Worm (Caenorhabditis elegans) whole organism, L3 larva: ENCODE results near the gene lrpc-1.

Experiments
- ceh-82 ChIP-seq: fragments of 150-350 bp; optimal IDR thresholded peaks from 2 replicates; lab custom pipeline; 2014; ENCODE audit warnings: missing biosample characterization, missing genetic modification characterization
- egl-27 ChIP-seq: sonication (generic microtip); optimal IDR thresholded peaks from 4 replicates; lab custom pipeline; 2017; ENCODE audit warnings: missing biosample characterization, missing genetic modification reagents, missing genetic modification characterization
- fkh-10 ChIP-seq: sonication (generic microtip); optimal IDR thresholded peaks from 2 replicates; lab custom pipeline; 2017; ENCODE audit warnings: missing biosample characterization, missing genetic modification reagents, missing genetic modification characterization
- unc-62 ChIP-seq: fragments of 150-350 bp; sonication (generic microtip); optimal IDR thresholded peaks from 4 replicates; lab custom pipeline; 2014; ENCODE audit warnings: missing biosample characterization, missing genetic modification reagents, missing genetic modification characterization

DNA sequence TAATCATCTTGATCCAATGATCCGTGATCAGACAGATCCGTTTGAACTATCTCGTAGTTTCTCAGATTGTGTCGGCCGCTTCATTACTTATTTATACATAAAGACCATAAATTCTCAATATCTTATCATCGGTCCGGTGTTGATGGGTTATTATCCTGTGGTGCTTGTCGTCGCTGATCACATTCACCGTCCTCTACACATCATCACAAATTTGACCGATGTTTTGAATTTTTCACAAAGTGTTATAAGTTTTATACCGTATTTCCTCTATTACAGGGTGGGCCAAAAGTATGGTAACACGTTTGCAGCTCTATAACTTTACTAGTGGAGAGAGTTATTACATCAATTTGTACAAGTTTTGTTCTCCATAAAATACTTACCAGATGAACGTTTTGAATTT lies 25.1 kb downstream of the lrpc-1 start:
- TF ChIP-seq fkh-10 (GFP tag; lab: Kevin White, UChicago) (no peak), unc-62 (GFP tag; lab: Kevin White, UChicago) (no peak), egl-27 (tag; lab: Kevin White, UChicago) (no peak), ceh-82 (tag; lab: Kevin White, UChicago) (no peak)
